Worm (Caenorhabditis elegans): Measurements from ENCODE around the gene nep-4.

nep-4 gene

ce11 chrX:6867707-6868106 lies 4.5 kb upstream of the nep-4 start (continued):
- no peak for TF ChIP-seq attf-4 (tag; optimal IDR thresholded peaks at IDR 0.05)
- peak; percentile 76 for TF ChIP-seq hmg-1.1 (GFP tag; IDR thresholded peaks at IDR 0.05)
- TF ChIP-seq lin-1 (GFP tag; IDR thresholded peaks at IDR 0.05) = peak; percentile 88
- TF ChIP-seq F37D6.2 (tag; optimal IDR thresholded peaks at IDR 0.05) = no peak
- TF ChIP-seq lin-15B (tag; optimal IDR thresholded peaks at IDR 0.05) = no peak
- no peak for TF ChIP-seq ama-1 (optimal IDR thresholded peaks at IDR 0.05)
- 0 out of 2 replicates have a peak, but pooled peaks have one; percentile 4 for TF ChIP-seq ZK337.2 (GFP tag; IDR thresholded peaks at IDR 0.05)
- no peak for TF ChIP-seq lin-39 (tag; optimal IDR thresholded peaks at IDR 0.05)
- peak in 1 of 2 experiments; percentile 14 for TF ChIP-seq mdl-1 (tag; optimal IDR thresholded peaks at IDR 0.05)
- TF ChIP-seq duxl-1 (tag; optimal IDR thresholded peaks at IDR 0.05; ENCODE audit: poor library complexity) = peak; percentile 89
- TF ChIP-seq zfp-2 (tag; optimal IDR thresholded peaks at IDR 0.05) = peak; percentile 38
- TF ChIP-seq madf-9 (GFP tag; conservative IDR thresholded peaks at IDR 0.05) = peak; percentile 90
- 0 out of 2 replicates have a peak, but pooled peaks have one; percentile 39 for TF ChIP-seq lin-29 (GFP tag; IDR thresholded peaks at IDR 0.05)
- TF ChIP-seq arid-1 (GFP tag; conservative IDR thresholded peaks at IDR 0.05) = peak; percentile 91
- TF ChIP-seq nhr-77 (tag; optimal IDR thresholded peaks at IDR 0.05) = no peak
- TF ChIP-seq madf-5 (GFP tag; IDR thresholded peaks at IDR 0.05) = peak; percentile 84 to 88; a peak in 3 of 4 replicates
- TF ChIP-seq tag-97 (GFP tag; IDR thresholded peaks at IDR 0.05) = no peak
- peak; percentile 69 for TF ChIP-seq nhr-42 (GFP tag; IDR thresholded peaks at IDR 0.05)
- TF ChIP-seq snpc-4 (tag; optimal IDR thresholded peaks at IDR 0.05) = no peak
- peak; percentile 99 for TF ChIP-seq aha-1 (tag)
- no peak for TF ChIP-seq ceh-28 (tag; optimal IDR thresholded peaks at IDR 0.05)
- TF ChIP-seq F10B5.3 (tag; optimal IDR thresholded peaks at IDR 0.05) = peak; percentile 73
- peak; percentile 66 for TF ChIP-seq nhr-102 (tag; optimal IDR thresholded peaks at IDR 0.05)
- peak; percentile 68 for TF ChIP-seq dmd-6 (GFP tag; IDR thresholded peaks at IDR 0.05)
- TF ChIP-seq daf-12 (tag; optimal IDR thresholded peaks at IDR 0.05) = no peak
- no peak for TF ChIP-seq nhr-76 (tag; optimal IDR thresholded peaks at IDR 0.05)
- peak; percentile 85 for TF ChIP-seq mes-2 (tag; optimal IDR thresholded peaks at IDR 0.05; ENCODE audit: poor library complexity, severe bottlenecking)
- TF ChIP-seq nhr-111 (GFP tag; optimal IDR thresholded peaks at IDR 0.05) = peak; percentile 88
- TF ChIP-seq mep-1 (tag; optimal IDR thresholded peaks at IDR 0.05) = no peak
- TF ChIP-seq lir-3 (tag; optimal IDR thresholded peaks at IDR 0.05) = peak; percentile 81
- no peak for TF ChIP-seq ztf-7 (tag; optimal IDR thresholded peaks at IDR 0.05)
- TF ChIP-seq set-16 (GFP tag; IDR thresholded peaks at IDR 0.05) = no peak
- peak; percentile 69; the same call in 1 of the 2 replicates for TF ChIP-seq dmd-9 (GFP tag; IDR thresholded peaks at IDR 0.05)
- TF ChIP-seq mxl-3 (GFP tag; optimal IDR thresholded peaks at IDR 0.05) = peak; percentile 69
- peak; percentile 77; the same call in 1 of the 2 replicates for TF ChIP-seq zip-11 (GFP tag; IDR thresholded peaks at IDR 0.05)
- TF ChIP-seq nhr-6 (tag; optimal IDR thresholded peaks at IDR 0.05) = no peak
- TF ChIP-seq zip-2 (tag; optimal IDR thresholded peaks at IDR 0.05) = no peak
- TF ChIP-seq D1046.2 (GFP tag; IDR thresholded peaks at IDR 0.05) = peak; percentile 47; the same call in 1 of the 2 replicates
- no peak for TF ChIP-seq skn-1 (tag; optimal IDR thresholded peaks at IDR 0.05)
- peak; percentile 64; the same call in 1 of the 2 replicates for TF ChIP-seq ceh-20 (GFP tag; IDR thresholded peaks at IDR 0.05)
- no peak for TF ChIP-seq nhr-237 (tag; optimal IDR thresholded peaks at IDR 0.05)
- TF ChIP-seq fkh-10 (GFP tag; optimal IDR thresholded peaks at IDR 0.05) = no peak
- no peak for TF ChIP-seq unc-130 (GFP tag; optimal IDR thresholded peaks at IDR 0.05)
- 0 out of 2 replicates have a peak, but pooled peaks have one; percentile 33 for TF ChIP-seq daf-8 (GFP tag; IDR thresholded peaks at IDR 0.05)
- peak; percentile 92 for TF ChIP-seq vab-7 (GFP tag; IDR thresholded peaks at IDR 0.05)
- no peak for TF ChIP-seq fos-1 (tag; optimal IDR thresholded peaks at IDR 0.05)
- TF ChIP-seq Y5F2A.4 (GFP tag; optimal IDR thresholded peaks at IDR 0.05) = peak; percentile 77
- TF ChIP-seq dmd-8 (GFP tag; IDR thresholded peaks at IDR 0.05) = peak; percentile 94
- peak; percentile 92 for TF ChIP-seq lim-7 (GFP tag; IDR thresholded peaks at IDR 0.05)
- peak; percentile 73 for TF ChIP-seq lin-13 (GFP tag; optimal IDR thresholded peaks at IDR 0.05)
- peak; percentile 69 for TF ChIP-seq mxl-2 (GFP tag; conservative IDR thresholded peaks at IDR 0.05)
- TF ChIP-seq ceh-32 (tag; optimal IDR thresholded peaks at IDR 0.05; ENCODE audit: poor library complexity) = no peak

All from whole organism, L4 larva.